Comparison of ENCODE assay signal across 2 fruit fly cellular contexts in genomic region chr2L:8697915-8698627, dm6.
TF ChIP-seq lines count a peak whose summit lies in the region.

No protein-coding gene starts in this region.

TF ChIP-seq in whole organism, adult, 20 proteins besides CTCF, POLR2A, EP300 and RAD21 (continued from another document):
- no peak for TF ChIP-seq ovo (GFP tag; optimal IDR thresholded peaks at IDR 0.05; lab: Kevin White, UChicago)
- TF ChIP-seq tj (GFP tag; optimal IDR thresholded peaks at IDR 0.05; lab: Kevin White, UChicago) = no peak

TF ChIP-seq in whole organism, embryonic, 481 proteins besides CTCF, POLR2A, EP300 and RAD21 (continued from another document and continues in another):
- no peak for TF ChIP-seq CG33557 (GFP tag; optimal IDR thresholded peaks at IDR 0.05; lab: Kevin White, UChicago)
- no peak for TF ChIP-seq fd3F (GFP tag; optimal IDR thresholded peaks at IDR 0.05; lab: Kevin White, UChicago)
- TF ChIP-seq stwl (tag; optimal IDR thresholded peaks at IDR 0.05; lab: Kevin White, UChicago) = no peak
- no peak for TF ChIP-seq CG18764 (GFP tag; optimal IDR thresholded peaks at IDR 0.05; lab: Kevin White, UChicago)
- TF ChIP-seq dmrt11E (tag; optimal IDR thresholded peaks at IDR 0.05; lab: Kevin White, UChicago) = no peak
- TF ChIP-seq B-H1 (GFP tag; IDR thresholded peaks at IDR 0.05; lab: Robert Waterston, UW) = no peak
- no peak for TF ChIP-seq Dip3 (GFP tag; optimal IDR thresholded peaks at IDR 0.05; lab: Kevin White, UChicago)
- TF ChIP-seq CG6683 (GFP tag; optimal IDR thresholded peaks at IDR 0.05; lab: Kevin White, UChicago) = no peak
- peak; percentile 78; the same call in 2 of the 4 replicates for TF ChIP-seq chinmo (GFP tag; IDR thresholded peaks at IDR 0.05; lab: Robert Waterston, UW; ENCODE audit: partially characterized antibody)
- no peak for TF ChIP-seq Lpt (GFP tag; optimal IDR thresholded peaks at IDR 0.05; lab: Kevin White, UChicago)
- TF ChIP-seq CG6854 (GFP tag; optimal IDR thresholded peaks at IDR 0.05; lab: Kevin White, UChicago) = no peak
- TF ChIP-seq CG6813 (GFP tag; optimal IDR thresholded peaks at IDR 0.05; lab: Kevin White, UChicago) = no peak
- no peak for TF ChIP-seq Blimp-1 (GFP tag; optimal IDR thresholded peaks at IDR 0.05; lab: Kevin White, UChicago)
- TF ChIP-seq CG12659 (GFP tag; optimal IDR thresholded peaks at IDR 0.05; lab: Kevin White, UChicago) = no peak
- no peak for TF ChIP-seq CG13894 (tag; optimal IDR thresholded peaks at IDR 0.05; lab: Kevin White, UChicago)
- no peak for TF ChIP-seq z (GFP tag; IDR thresholded peaks at IDR 0.05; lab: Robert Waterston, UW)
- no peak for TF ChIP-seq CG31365 (tag; optimal IDR thresholded peaks at IDR 0.05; lab: Kevin White, UChicago)
- peak; percentile 82 for TF ChIP-seq Med (GFP tag; lab: Kevin White, UChicago)
- no peak for TF ChIP-seq chn (GFP tag; optimal IDR thresholded peaks at IDR 0.05; lab: Kevin White, UChicago)
- TF ChIP-seq cad (GFP tag; optimal IDR thresholded peaks at IDR 0.05; lab: Kevin White, UChicago) = no peak
- TF ChIP-seq Elba2 (GFP tag; optimal IDR thresholded peaks at IDR 0.05; lab: Kevin White, UChicago) = no peak
- TF ChIP-seq wor (GFP tag; IDR thresholded peaks at IDR 0.05; lab: Robert Waterston, UW) = no peak
- TF ChIP-seq Nf-YA (GFP tag; IDR thresholded peaks at IDR 0.05; lab: Robert Waterston, UW) = no peak
- no peak for TF ChIP-seq CG13775 (GFP tag; optimal IDR thresholded peaks at IDR 0.05; lab: Kevin White, UChicago)
- no peak for TF ChIP-seq peb (GFP tag; IDR thresholded peaks at IDR 0.05; lab: Robert Waterston, UW)
- TF ChIP-seq CG17385 (GFP tag; optimal IDR thresholded peaks at IDR 0.05; lab: Kevin White, UChicago) = no peak
- no peak for TF ChIP-seq CG2116 (GFP tag; optimal IDR thresholded peaks at IDR 0.05; lab: Kevin White, UChicago)
- TF ChIP-seq sim (GFP tag; IDR thresholded peaks at IDR 0.05; lab: Robert Waterston, UW) = no peak
- TF ChIP-seq CG12942 (GFP tag; optimal IDR thresholded peaks at IDR 0.05; lab: Kevin White, UChicago) = no peak
- TF ChIP-seq Myb (GFP tag; optimal IDR thresholded peaks at IDR 0.05; lab: Kevin White, UChicago) = no peak
- TF ChIP-seq chif (GFP tag; optimal IDR thresholded peaks at IDR 0.05; lab: Kevin White, UChicago) = no peak
- no peak for TF ChIP-seq danr (GFP tag; IDR thresholded peaks at IDR 0.05; lab: Robert Waterston, UW)
- TF ChIP-seq CG13624 (GFP tag; optimal IDR thresholded peaks at IDR 0.05; lab: Kevin White, UChicago) = peak; percentile 24
- no peak for TF ChIP-seq CG7745 (tag; optimal IDR thresholded peaks at IDR 0.05; lab: Kevin White, UChicago)
- no peak for TF ChIP-seq CG4707 (GFP tag; optimal IDR thresholded peaks at IDR 0.05; lab: Kevin White, UChicago)
- no peak for TF ChIP-seq az2 (GFP tag; optimal IDR thresholded peaks at IDR 0.05; lab: Kevin White, UChicago)
- TF ChIP-seq CG15269 (tag; optimal IDR thresholded peaks at IDR 0.05; lab: Kevin White, UChicago) = peak; percentile 5
- TF ChIP-seq zen2 (GFP tag; IDR thresholded peaks at IDR 0.05; lab: Robert Waterston, UW; ENCODE audit: partially characterized antibody) = no peak
- no peak for TF ChIP-seq so (GFP tag; IDR thresholded peaks at IDR 0.05; lab: Robert Waterston, UW)
- peak; percentile 9 for TF ChIP-seq CG17912 (GFP tag; optimal IDR thresholded peaks at IDR 0.05; lab: Kevin White, UChicago)
- TF ChIP-seq croc (GFP tag; conservative IDR thresholded peaks at IDR 0.05; lab: Robert Waterston, UW) = no peak
- TF ChIP-seq odd (GFP tag; optimal IDR thresholded peaks at IDR 0.05; lab: Kevin White, UChicago) = no peak
- no peak for TF ChIP-seq CG31441 (GFP tag; IDR thresholded peaks at IDR 0.05; lab: Robert Waterston, UW)
- TF ChIP-seq Poxn (GFP tag; IDR thresholded peaks at IDR 0.05; lab: Robert Waterston, UW) = no peak
- peak; percentile 90 for TF ChIP-seq Hey (tag; optimal IDR thresholded peaks at IDR 0.05; lab: Kevin White, UChicago)
- TF ChIP-seq CG13296 (GFP tag; optimal IDR thresholded peaks at IDR 0.05; lab: Kevin White, UChicago) = peak; percentile 2
- no peak for TF ChIP-seq CG1792 (GFP tag; optimal IDR thresholded peaks at IDR 0.05; lab: Kevin White, UChicago)
- no peak for TF ChIP-seq tio (GFP tag; optimal IDR thresholded peaks at IDR 0.05; lab: Kevin White, UChicago)
- peak; percentile 86 for TF ChIP-seq exex (tag; optimal IDR thresholded peaks at IDR 0.05; lab: Kevin White, UChicago)
- TF ChIP-seq corto (GFP tag; optimal IDR thresholded peaks at IDR 0.05; lab: Kevin White, UChicago) = no peak
- TF ChIP-seq fu2 (GFP tag; optimal IDR thresholded peaks at IDR 0.05; lab: Kevin White, UChicago) = no peak
- TF ChIP-seq hbn (GFP tag; IDR thresholded peaks at IDR 0.05; lab: Robert Waterston, UW; ENCODE audit: partially characterized antibody) = no peak
- TF ChIP-seq CG6765 (GFP tag; optimal IDR thresholded peaks at IDR 0.05; lab: Kevin White, UChicago) = peak; percentile 14
- TF ChIP-seq sens (GFP tag; lab: Kevin White, UChicago) = peak; percentile 54
- TF ChIP-seq Hr3 (GFP tag; optimal IDR thresholded peaks at IDR 0.05; lab: Kevin White, UChicago) = no peak
- no peak for TF ChIP-seq gro (GFP tag; optimal IDR thresholded peaks at IDR 0.05; lab: Kevin White, UChicago)
- no peak for TF ChIP-seq zf30C (GFP tag; optimal IDR thresholded peaks at IDR 0.05; lab: Kevin White, UChicago)
- TF ChIP-seq ara (GFP tag; IDR thresholded peaks at IDR 0.05; lab: Robert Waterston, UW) = no peak
- no peak for TF ChIP-seq crp (GFP tag; optimal IDR thresholded peaks at IDR 0.05; lab: Kevin White, UChicago)
- TF ChIP-seq lbe (GFP tag; optimal IDR thresholded peaks at IDR 0.05; lab: Kevin White, UChicago) = no peak
- no peak for TF ChIP-seq CG10274 (GFP tag; optimal IDR thresholded peaks at IDR 0.05; lab: Kevin White, UChicago)
- TF ChIP-seq Taf1 (GFP tag; IDR thresholded peaks at IDR 0.05; lab: Robert Waterston, UW) = no peak
- no peak for TF ChIP-seq hkb (optimal IDR thresholded peaks at IDR 0.05; lab: Kevin White, UChicago)
- no peak for TF ChIP-seq hkb (GFP tag; IDR thresholded peaks at IDR 0.05; lab: Robert Waterston, UW)
- TF ChIP-seq CG32532 (GFP tag; IDR thresholded peaks at IDR 0.05; lab: Robert Waterston, UW) = no peak
- TF ChIP-seq D (optimal IDR thresholded peaks at IDR 0.05; lab: Kevin White, UChicago) = no peak
- no peak for TF ChIP-seq D (GFP tag; optimal IDR thresholded peaks at IDR 0.05; lab: Kevin White, UChicago)
- TF ChIP-seq Atf-2 (GFP tag; optimal IDR thresholded peaks at IDR 0.05; lab: Kevin White, UChicago) = no peak
- peak; percentile 49 for TF ChIP-seq Vsx1 (GFP tag; optimal IDR thresholded peaks at IDR 0.05; lab: Kevin White, UChicago)
- no peak for TF ChIP-seq CG12744 (GFP tag; optimal IDR thresholded peaks at IDR 0.05; lab: Kevin White, UChicago)
- TF ChIP-seq CG8359 (GFP tag; optimal IDR thresholded peaks at IDR 0.05; lab: Kevin White, UChicago; ENCODE audit: borderline replicate concordance) = no peak
- TF ChIP-seq Nf-YB (GFP tag; optimal IDR thresholded peaks at IDR 0.05; lab: Kevin White, UChicago) = peak; percentile 18
- TF ChIP-seq CG6689 (GFP tag; IDR thresholded peaks at IDR 0.05; lab: Robert Waterston, UW) = no peak
- TF ChIP-seq eyg (GFP tag; optimal IDR thresholded peaks at IDR 0.05; lab: Kevin White, UChicago) = no peak
- no peak for TF ChIP-seq Hmx (GFP tag; optimal IDR thresholded peaks at IDR 0.05; lab: Kevin White, UChicago)
- peak; percentile 9 for TF ChIP-seq CG7556 (GFP tag; optimal IDR thresholded peaks at IDR 0.05; lab: Kevin White, UChicago)
- TF ChIP-seq dmrt99B (tag; optimal IDR thresholded peaks at IDR 0.05; lab: Kevin White, UChicago) = no peak
- TF ChIP-seq wdn (GFP tag; IDR thresholded peaks at IDR 0.05; lab: Robert Waterston, UW) = no peak
- TF ChIP-seq H15 (GFP tag; IDR thresholded peaks at IDR 0.05; lab: Robert Waterston, UW) = no peak
- TF ChIP-seq CG13123 (GFP tag; optimal IDR thresholded peaks at IDR 0.05; lab: Kevin White, UChicago) = no peak
- TF ChIP-seq kni (GFP tag; optimal IDR thresholded peaks at IDR 0.05; lab: Kevin White, UChicago) = no peak
- no peak for TF ChIP-seq CG33213 (GFP tag; optimal IDR thresholded peaks at IDR 0.05; lab: Kevin White, UChicago)
- TF ChIP-seq CG15601 (tag; optimal IDR thresholded peaks at IDR 0.05; lab: Kevin White, UChicago) = no peak
- no peak for TF ChIP-seq Hand (GFP tag; optimal IDR thresholded peaks at IDR 0.05; lab: Kevin White, UChicago)
- peak; percentile 74 for TF ChIP-seq MTF-1 (GFP tag; optimal IDR thresholded peaks at IDR 0.05; lab: Kevin White, UChicago; ENCODE audit: borderline replicate concordance)
- no peak for TF ChIP-seq CG10431 (GFP tag; optimal IDR thresholded peaks at IDR 0.05; lab: Kevin White, UChicago)
- peak; percentile 66 for TF ChIP-seq GATAe (GFP tag; conservative IDR thresholded peaks at IDR 0.05; lab: Robert Waterston, UW)
- TF ChIP-seq Oli (tag; optimal IDR thresholded peaks at IDR 0.05; lab: Kevin White, UChicago) = peak; percentile 8
- no peak for TF ChIP-seq Sry-δ (GFP tag; optimal IDR thresholded peaks at IDR 0.05; lab: Kevin White, UChicago)
- no peak for TF ChIP-seq vfl (GFP tag; optimal IDR thresholded peaks at IDR 0.05; lab: Kevin White, UChicago)
- no peak for TF ChIP-seq CG14860 (GFP tag; IDR thresholded peaks at IDR 0.05; lab: Robert Waterston, UW; ENCODE audit: partially characterized antibody)
- no peak for TF ChIP-seq gce (GFP tag; IDR thresholded peaks at IDR 0.05; lab: Robert Waterston, UW)
- TF ChIP-seq eve (GFP tag; optimal IDR thresholded peaks at IDR 0.05; lab: Kevin White, UChicago) = no peak
- no peak for TF ChIP-seq H2.0 (GFP tag; IDR thresholded peaks at IDR 0.05; lab: Robert Waterston, UW)
- peak; percentile 61 for TF ChIP-seq CG2120 (GFP tag; optimal IDR thresholded peaks at IDR 0.05; lab: Kevin White, UChicago)
- TF ChIP-seq CG14014 (GFP tag; IDR thresholded peaks at IDR 0.05; lab: Robert Waterston, UW) = no peak
- TF ChIP-seq aop (GFP tag; IDR thresholded peaks at IDR 0.05; lab: Robert Waterston, UW) = no peak
- TF ChIP-seq CG4424 (GFP tag; optimal IDR thresholded peaks at IDR 0.05; lab: Kevin White, UChicago) = no peak
- TF ChIP-seq nerfin-2 (GFP tag; IDR thresholded peaks at IDR 0.05; lab: Robert Waterston, UW; ENCODE audit: partially characterized antibody) = no peak
- no peak for TF ChIP-seq CG2202 (tag; optimal IDR thresholded peaks at IDR 0.05; lab: Kevin White, UChicago)
- TF ChIP-seq CG12071 (GFP tag; optimal IDR thresholded peaks at IDR 0.05; lab: Kevin White, UChicago) = peak; percentile 26
- no peak for TF ChIP-seq BtbVII (GFP tag; optimal IDR thresholded peaks at IDR 0.05; lab: Kevin White, UChicago)
- TF ChIP-seq CG16815 (GFP tag; optimal IDR thresholded peaks at IDR 0.05; lab: Kevin White, UChicago) = no peak
- no peak for TF ChIP-seq klu (GFP tag; IDR thresholded peaks at IDR 0.05; lab: Robert Waterston, UW)
- no peak for TF ChIP-seq NK7.1 (GFP tag; optimal IDR thresholded peaks at IDR 0.05; lab: Kevin White, UChicago)
- TF ChIP-seq mam (GFP tag; optimal IDR thresholded peaks at IDR 0.05; lab: Kevin White, UChicago) = no peak
- TF ChIP-seq trem (tag; optimal IDR thresholded peaks at IDR 0.05; lab: Kevin White, UChicago) = no peak
- no peak for TF ChIP-seq CG17361 (GFP tag; IDR thresholded peaks at IDR 0.05; lab: Robert Waterston, UW)
- no peak for TF ChIP-seq CG14667 (GFP tag; IDR thresholded peaks at IDR 0.05; lab: Robert Waterston, UW)
- TF ChIP-seq lmd (GFP tag; IDR thresholded peaks at IDR 0.05; lab: Robert Waterston, UW) = no peak
- no peak for TF ChIP-seq CG10959 (GFP tag; IDR thresholded peaks at IDR 0.05; lab: Robert Waterston, UW)
- TF ChIP-seq CG11696 (GFP tag; IDR thresholded peaks at IDR 0.05; lab: Robert Waterston, UW) = no peak
- no peak for TF ChIP-seq Scr (GFP tag; IDR thresholded peaks at IDR 0.05; lab: Robert Waterston, UW; ENCODE audit: partially characterized antibody)
- no peak for TF ChIP-seq Rfx (GFP tag; IDR thresholded peaks at IDR 0.05; lab: Robert Waterston, UW)
- no peak for TF ChIP-seq HLH54F (GFP tag; optimal IDR thresholded peaks at IDR 0.05; lab: Kevin White, UChicago)
- no peak for TF ChIP-seq CG6254 (GFP tag; optimal IDR thresholded peaks at IDR 0.05; lab: Kevin White, UChicago)
- peak; percentile 0 for TF ChIP-seq Meics (GFP tag; optimal IDR thresholded peaks at IDR 0.05; lab: Kevin White, UChicago)
- no peak for TF ChIP-seq gcm2 (GFP tag; optimal IDR thresholded peaks at IDR 0.05; lab: Kevin White, UChicago)
- no peak for TF ChIP-seq CrebB (tag; optimal IDR thresholded peaks at IDR 0.05; lab: Kevin White, UChicago)
- peak; percentile 20 for TF ChIP-seq wek (GFP tag; optimal IDR thresholded peaks at IDR 0.05; lab: Kevin White, UChicago)
- no peak for TF ChIP-seq scrt (GFP tag; optimal IDR thresholded peaks at IDR 0.05; lab: Kevin White, UChicago)
- peak; percentile 83 for TF ChIP-seq grn (GFP tag; optimal IDR thresholded peaks at IDR 0.05; lab: Kevin White, UChicago)
- TF ChIP-seq CG12104 (GFP tag; optimal IDR thresholded peaks at IDR 0.05; lab: Kevin White, UChicago) = no peak
- TF ChIP-seq ro (GFP tag; IDR thresholded peaks at IDR 0.05; lab: Robert Waterston, UW) = no peak
- TF ChIP-seq vnd (GFP tag; IDR thresholded peaks at IDR 0.05; lab: Robert Waterston, UW; ENCODE audit: partially characterized antibody) = no peak
- no peak for TF ChIP-seq CG10209 (GFP tag; optimal IDR thresholded peaks at IDR 0.05; lab: Kevin White, UChicago)
- TF ChIP-seq HLHmδ (GFP tag; optimal IDR thresholded peaks at IDR 0.05; lab: Kevin White, UChicago) = no peak
- TF ChIP-seq CG18262 (tag; optimal IDR thresholded peaks at IDR 0.05; lab: Kevin White, UChicago) = no peak
- TF ChIP-seq CG2712 (tag; optimal IDR thresholded peaks at IDR 0.05; lab: Kevin White, UChicago) = no peak
- TF ChIP-seq sd (tag; optimal IDR thresholded peaks at IDR 0.05; lab: Kevin White, UChicago) = peak; percentile 25
- no peak for TF ChIP-seq fru (optimal IDR thresholded peaks at IDR 0.05; lab: Kevin White, UChicago)
- no peak for TF ChIP-seq CG11504 (tag; optimal IDR thresholded peaks at IDR 0.05; lab: Kevin White, UChicago)
- no peak for TF ChIP-seq nau (GFP tag; optimal IDR thresholded peaks at IDR 0.05; lab: Kevin White, UChicago)
- no peak for TF ChIP-seq CG10565 (GFP tag; optimal IDR thresholded peaks at IDR 0.05; lab: Kevin White, UChicago)
- TF ChIP-seq ttk (GFP tag; IDR thresholded peaks at IDR 0.05; lab: Robert Waterston, UW) = no peak
- no peak for TF ChIP-seq CG30431 (GFP tag; optimal IDR thresholded peaks at IDR 0.05; lab: Kevin White, UChicago)
- no peak for TF ChIP-seq CG6175 (GFP tag; IDR thresholded peaks at IDR 0.05; lab: Robert Waterston, UW)
- peak; percentile 30 for TF ChIP-seq CG3281 (GFP tag; optimal IDR thresholded peaks at IDR 0.05; lab: Kevin White, UChicago)
